Worm (Caenorhabditis elegans) whole organism, mixed stage, embryonic: ENCODE data around the gene nrde-2.

Experiments used
- ceh-83 ChIP-seq: fragments of 200-800 bp; sonication (Bioruptor generic); optimal IDR thresholded peaks from 2 replicates; lab custom pipeline; 2018; ENCODE audit warnings: mild to moderate bottlenecking, missing genetic modification characterization, missing compliant biosample characterization
- elt-3 ChIP-seq: fragments of 150-350 bp; optimal IDR thresholded peaks from 2 replicates; lab custom pipeline; 2014; ENCODE audit warnings: missing biosample characterization, missing genetic modification characterization
- mab-5 ChIP-seq: fragments of 150-350 bp; optimal IDR thresholded peaks from 2 replicates; lab custom pipeline; 2014; ENCODE audit warnings: missing biosample characterization, missing genetic modification characterization
- pha-4 ChIP-seq: fragments of 150-350 bp; optimal IDR thresholded peaks from 2 replicates; lab custom pipeline; 2018; ENCODE audit warnings: missing biosample characterization, missing genetic modification reagents, missing genetic modification characterization
- snpc-4 ChIP-seq: fragments of 150-350 bp; optimal IDR thresholded peaks from 2 replicates; lab custom pipeline; 2014; ENCODE audit warnings: missing biosample characterization, missing genetic modification characterization

DNA sequence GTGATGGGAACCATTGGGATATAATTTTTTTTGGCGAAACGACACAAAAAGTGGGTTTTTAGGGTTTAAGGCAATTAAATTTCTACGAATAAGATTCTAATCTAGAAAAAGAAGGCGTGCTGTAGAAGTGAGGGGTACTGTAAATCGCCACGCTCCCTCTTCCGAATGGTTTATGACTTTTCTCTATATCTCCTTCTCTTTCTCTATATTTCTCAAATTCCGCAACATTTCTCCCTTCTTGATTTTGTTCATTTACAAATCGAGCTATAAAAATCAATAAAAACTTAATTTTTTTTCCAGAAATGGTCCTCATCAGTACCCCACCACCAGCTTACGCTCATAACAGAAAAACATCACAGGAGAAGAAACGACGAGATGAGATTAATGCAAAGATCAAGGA is 29.3 kb downstream of the nrde-2 start, which contains the start of gene ref-1:
- TF ChIP-seq snpc-4 (no peak), pha-4 (tag; lab: Kevin White, UChicago) (no peak), elt-3 (tag; lab: Kevin White, UChicago) (no peak), mab-5 (tag; lab: Kevin White, UChicago) (no peak), ceh-83 (GFP tag; lab: Kevin White, UChicago) (no peak)
